Worm (Caenorhabditis elegans): ENCODE data around the gene srw-29.

The srw-29 gene

ce11 chrV:16437546-16437945, 13.2 kb upstream of the srw-29 start, which contains the start of gene F26D2.15:
Gene F26D2.15, plus strand, starts transcription at chrV:16437846.
- TF ChIP-seq Y105C5A.15 (GFP tag; IDR thresholded peaks at IDR 0.05), result no peak
- TF ChIP-seq unc-62 (GFP tag; optimal IDR thresholded peaks at IDR 0.05 in 1 of 2), result peak in 1 of 2 experiments; percentile 72
- no peak for TF ChIP-seq unc-62 (tag; optimal IDR thresholded peaks at IDR 0.05)

- TF ChIP-seq aha-1 (tag), result peak; percentile 82
- no peak for TF ChIP-seq set-16 (GFP tag; IDR thresholded peaks at IDR 0.05)
- no peak for TF ChIP-seq unc-62 (GFP tag; optimal IDR thresholded peaks at IDR 0.05 in 1 of 2)
- TF ChIP-seq unc-62 (tag; optimal IDR thresholded peaks at IDR 0.05), result no peak
These were observed 11.2 kb upstream of the srw-29 start, which contains the start of the genes F26D2.13 and F26D2.14 for ce11 chrV:16435510-16435909. Gene F26D2.13, minus strand, starts transcription at chrV:16435610. Gene F26D2.14, plus strand, starts transcription at chrV:16435855.

DNA sequence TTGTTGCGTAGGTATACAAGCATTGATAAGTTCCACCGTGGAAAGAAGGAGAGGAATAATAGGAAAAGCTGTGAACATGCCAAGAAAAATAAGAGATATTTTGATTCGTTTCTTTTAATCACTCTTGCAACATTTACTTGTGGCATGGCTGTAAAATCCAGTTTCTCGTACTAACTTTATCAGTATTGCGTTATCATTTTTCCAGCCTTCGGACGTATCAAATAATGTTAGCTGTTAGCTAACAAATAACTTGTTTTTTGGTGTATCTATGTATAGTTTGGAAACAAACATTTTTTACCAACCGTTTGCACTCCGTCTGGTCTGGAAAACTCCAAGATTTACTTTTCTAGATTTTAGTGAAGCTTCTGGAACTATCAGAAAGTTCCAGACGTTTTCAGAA, 9.1 kb upstream of the srw-29 start, which contains the start of gene clec-234:
Gene clec-234, minus strand, starts transcription at position 101 of the 400 bp plus-strand sequence.
- TF ChIP-seq hif-1 (tag; optimal IDR thresholded peaks at IDR 0.05), result no peak
- TF ChIP-seq lin-1 (GFP tag; IDR thresholded peaks at IDR 0.05), result no peak
- no peak for TF ChIP-seq unc-130 (GFP tag; optimal IDR thresholded peaks at IDR 0.05)
- no peak for TF ChIP-seq tag-97 (GFP tag; IDR thresholded peaks at IDR 0.05)
- TF ChIP-seq hlh-11 (tag; optimal IDR thresholded peaks at IDR 0.05), result no peak
- no peak for TF ChIP-seq ZK337.2 (GFP tag; IDR thresholded peaks at IDR 0.05)
- no peak for TF ChIP-seq Y75B8A.6 (GFP tag; IDR thresholded peaks at IDR 0.05)
- no peak for TF ChIP-seq dpl-1 (GFP tag; optimal IDR thresholded peaks at IDR 0.05)
- no peak for TF ChIP-seq daf-16 (GFP tag; optimal IDR thresholded peaks at IDR 0.05)
- no peak for TF ChIP-seq daf-16 (tag; optimal IDR thresholded peaks at IDR 0.05)

ce11 chrV:16429940-16430339, 5.6 kb upstream of the srw-29 start, which contains the start of gene str-73:
Gene str-73, plus strand, starts transcription at chrV:16430240.
- no peak for TF ChIP-seq ceh-28 (tag; optimal IDR thresholded peaks at IDR 0.05)
- TF ChIP-seq sdz-12 (GFP tag; optimal IDR thresholded peaks at IDR 0.05), result no peak
- TF ChIP-seq zip-2 (tag; optimal IDR thresholded peaks at IDR 0.05), result no peak
- no peak for TF ChIP-seq hif-1 (tag; optimal IDR thresholded peaks at IDR 0.05)
- TF ChIP-seq daf-16 (GFP tag; optimal IDR thresholded peaks at IDR 0.05), result no peak
- no peak for TF ChIP-seq daf-16 (tag; optimal IDR thresholded peaks at IDR 0.05)
- no peak for TF ChIP-seq ztf-11 (tag; optimal IDR thresholded peaks at IDR 0.05)
- no peak for TF ChIP-seq daf-8 (GFP tag; IDR thresholded peaks at IDR 0.05)
- TF ChIP-seq arid-1 (GFP tag; conservative IDR thresholded peaks at IDR 0.05), result no peak
- no peak for TF ChIP-seq php-3 (GFP tag; IDR thresholded peaks at IDR 0.05)
- no peak for TF ChIP-seq ceh-44 (GFP tag; IDR thresholded peaks at IDR 0.05)
- TF ChIP-seq duxl-1 (tag; optimal IDR thresholded peaks at IDR 0.05; ENCODE audit: poor library complexity), result no peak
- TF ChIP-seq ZK337.2 (GFP tag; IDR thresholded peaks at IDR 0.05), result no peak
- no peak for TF ChIP-seq mdt-29 (GFP tag; IDR thresholded peaks at IDR 0.05)
- TF ChIP-seq Y5F2A.4 (GFP tag; optimal IDR thresholded peaks at IDR 0.05), result no peak

- TF ChIP-seq nhr-48 (tag; optimal IDR thresholded peaks at IDR 0.05) (no peak), F44E2.7 (GFP tag; IDR thresholded peaks at IDR 0.05) (no peak), spr-3 (GFP tag; optimal IDR thresholded peaks at IDR 0.05) (no peak), madf-9 (GFP tag; conservative IDR thresholded peaks at IDR 0.05) (no peak), ces-1 (GFP tag; optimal IDR thresholded peaks at IDR 0.05) (no peak), attf-4 (tag; optimal IDR thresholded peaks at IDR 0.05) (no peak), unc-62 (GFP tag; optimal IDR thresholded peaks at IDR 0.05 in 1 of 2) (no peak), unc-62 (tag; optimal IDR thresholded peaks at IDR 0.05) (no peak)
These were observed 5.2 kb upstream of the srw-29 start, which contains the start of gene F26D2.10 for ce11 chrV:16429503-16429902. Gene F26D2.10, minus strand, starts transcription at chrV:16429603.

DNA sequence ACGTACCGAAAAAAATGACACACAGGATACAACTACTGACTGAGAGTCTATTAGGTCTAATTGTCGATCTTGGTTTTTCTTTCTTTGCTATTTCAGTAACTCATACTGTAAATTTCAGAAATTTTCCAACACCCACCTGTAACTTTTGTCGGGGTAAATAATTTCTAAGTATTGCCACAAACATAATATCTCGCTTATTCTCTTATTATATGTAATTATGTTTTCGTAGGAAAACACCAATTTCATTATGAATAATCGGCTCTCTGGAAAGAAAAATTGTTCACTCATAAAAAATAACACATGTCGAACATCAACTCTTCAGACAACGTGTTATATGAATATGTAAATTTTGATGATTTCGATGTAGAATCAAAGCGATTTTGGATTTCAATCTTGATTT, 3.6 kb downstream of the srw-29 start, which contains the start of gene srw-48:
Gene srw-48, plus strand, starts transcription at position 301 of the 400 bp plus-strand sequence.
- TF ChIP-seq daf-12 (tag; optimal IDR thresholded peaks at IDR 0.05), result no peak
- TF ChIP-seq lin-39 (tag; optimal IDR thresholded peaks at IDR 0.05), result no peak
- no peak for TF ChIP-seq zfp-2 (tag; optimal IDR thresholded peaks at IDR 0.05)
- no peak for TF ChIP-seq lin-15B (tag; optimal IDR thresholded peaks at IDR 0.05)
- no peak for TF ChIP-seq lsy-2 (tag; optimal IDR thresholded peaks at IDR 0.05)
- TF ChIP-seq vab-7 (GFP tag; IDR thresholded peaks at IDR 0.05), result no peak
- no peak for TF ChIP-seq madf-5 (GFP tag; IDR thresholded peaks at IDR 0.05)

Measured in whole organism, L4 larva.